Worm (Caenorhabditis elegans): ENCODE measurements around the gene him-6.

ce11 chrIV:12498238-12498637 lies 7.6 kb downstream of the him-6 start, which contains the start of gene sru-19:
- no peak for TF ChIP-seq lsy-2 (tag; optimal IDR thresholded peaks at IDR 0.05)
- no peak for TF ChIP-seq unc-86 (tag; optimal IDR thresholded peaks at IDR 0.05)
- no peak for TF ChIP-seq nhr-77 (tag; optimal IDR thresholded peaks at IDR 0.05)
- TF ChIP-seq nhr-11 (tag; optimal IDR thresholded peaks at IDR 0.05) = no peak
- TF ChIP-seq ces-1 (GFP tag; optimal IDR thresholded peaks at IDR 0.05) = no peak
- no peak for TF ChIP-seq ama-1 (optimal IDR thresholded peaks at IDR 0.05)
- no peak for TF ChIP-seq fos-1 (tag; optimal IDR thresholded peaks at IDR 0.05)
- no peak for TF ChIP-seq dpl-1 (GFP tag; optimal IDR thresholded peaks at IDR 0.05)
- TF ChIP-seq nhr-19 (GFP tag; conservative IDR thresholded peaks at IDR 0.05) = no peak
- no peak for TF ChIP-seq lir-3 (tag; optimal IDR thresholded peaks at IDR 0.05; ENCODE audit: poor library complexity)
- TF ChIP-seq nhr-237 (tag; optimal IDR thresholded peaks at IDR 0.05) = no peak

Data from whole organism, L1 larva.